Worm (Caenorhabditis elegans): Measurements from ENCODE around the gene C14A4.9.

ce11 chrII:10643403-10643802, 44.3 kb downstream of the C14A4.9 start, which contains the start of gene M28.4:
- TF ChIP-seq ama-1 (optimal IDR thresholded peaks at IDR 0.05) (no peak), ceh-19 (GFP tag; optimal IDR thresholded peaks at IDR 0.05) (no peak), Y22D7AL.16 (tag; optimal IDR thresholded peaks at IDR 0.05) (no peak), nhr-11 (tag; optimal IDR thresholded peaks at IDR 0.05) (no peak), unc-86 (tag; optimal IDR thresholded peaks at IDR 0.05) (no peak), nhr-232 (tag; optimal IDR thresholded peaks at IDR 0.05) (no peak), unc-3 (GFP tag; conservative IDR thresholded peaks at IDR 0.05) (no peak), unc-3 (tag; optimal IDR thresholded peaks at IDR 0.05) (no peak), C38D4.7 (GFP tag; optimal IDR thresholded peaks at IDR 0.05) (no peak), pqm-1 (tag; optimal IDR thresholded peaks at IDR 0.05) (no peak)

Measured in whole organism, late embryonic.